Worm (Caenorhabditis elegans) whole organism, L2 larva: Measurements from ENCODE around the gene mpz-5.

Experiments
- nhr-12 ChIP-seq: fragments of 150-350 bp; optimal IDR thresholded peaks from 2 replicates; lab custom pipeline; 2014; ENCODE audit warnings: missing biosample characterization, missing genetic modification characterization
- nhr-23 ChIP-seq: fragments of 150-350 bp; optimal IDR thresholded peaks from 2 replicates; lab custom pipeline; 2014; ENCODE audit warnings: missing biosample characterization, missing genetic modification reagents, missing genetic modification characterization

DNA sequence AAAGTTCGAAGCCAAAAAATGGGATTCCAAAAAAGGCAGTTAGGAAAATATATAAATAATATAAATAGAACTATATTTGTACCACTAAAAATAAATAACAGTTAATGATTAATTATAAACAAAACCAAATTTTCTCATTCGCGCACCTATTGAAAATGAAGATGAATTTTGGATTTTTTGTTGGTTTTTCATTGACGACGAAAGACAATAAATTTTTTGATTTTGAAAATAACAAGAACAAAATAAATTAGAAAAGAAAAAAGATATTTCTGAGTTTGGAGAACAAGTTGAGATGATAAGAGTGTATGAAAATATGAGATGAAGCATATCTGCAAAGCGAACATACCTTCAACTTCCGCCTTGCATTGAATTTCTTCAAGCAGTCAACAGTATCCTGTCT is 36.3 kb downstream of the mpz-5 start:
- TF ChIP-seq nhr-23 (tag; lab: Kevin White, UChicago): no peak
- TF ChIP-seq nhr-12 (tag; lab: Kevin White, UChicago): no peak
